Fruit fly (Drosophila melanogaster) whole organism, wandering third instar larva: Measurements from ENCODE around the gene CG17139.

Source experiments
- Dif ChIP-seq: fragments of 200-275, 200-300 bp; sonication (Bioruptor generic); optimal IDR thresholded peaks from 2 replicates; lab custom pipeline; 2018; ENCODE audit warnings: missing biosample characterization, missing genetic modification characterization; ENCODE audit not compliant: partially characterized antibody
- Myc ChIP-seq: fragments of >200 bp; optimal IDR thresholded peaks from 2 replicates; lab custom pipeline; 2017

dm6 chr2L:10831590-10831989 is 13.9 kb downstream of the CG17139 start:
- TF ChIP-seq Dif (GFP tag; lab: Kevin White, UChicago) (no peak), Myc (lab: Kevin White, UChicago) (no peak)
